Worm (Caenorhabditis elegans) whole organism, early embryonic: ENCODE data around the gene crh-1.

Experiments used
- B0310.2 ChIP-seq: sonication (generic microtip); optimal IDR thresholded peaks from 2 replicates; lab custom pipeline; 2016; ENCODE audit warnings: mild to moderate bottlenecking, missing genetic modification characterization, missing compliant biosample characterization
- aly-1 ChIP-seq: sonication (generic microtip); optimal IDR thresholded peaks from 2 replicates; lab custom pipeline; 2016; ENCODE audit warnings: missing genetic modification characterization, missing compliant biosample characterization
- ama-1 ChIP-seq: fragments of 150-350 bp; optimal IDR thresholded peaks from 2 replicates; lab custom pipeline; 2014
- ceh-36 ChIP-seq: sonication (generic microtip); optimal IDR thresholded peaks from 2 replicates; lab custom pipeline; 2016; ENCODE audit warnings: missing genetic modification characterization, inconsistent platforms, missing compliant biosample characterization
- ets-7 ChIP-seq: sonication (generic microtip); optimal IDR thresholded peaks from 2 replicates; lab custom pipeline; 2016; ENCODE audit warnings: missing genotype, missing genetic modification characterization, missing compliant biosample characterization
- flt-1 ChIP-seq: fragments of 200-800 bp; sonication (Bioruptor generic); IDR thresholded peaks from 2 replicates; pipeline ENCODE4 v1.3.6; 2022; ENCODE audit warnings: missing genetic modification characterization, missing compliant biosample characterization
- hmbx-1 ChIP-seq: sonication (generic microtip); optimal IDR thresholded peaks from 2 replicates; lab custom pipeline; 2016; ENCODE audit warnings: mild to moderate bottlenecking, missing genetic modification characterization, missing compliant biosample characterization
- hnd-1 ChIP-seq: sonication (generic microtip); optimal IDR thresholded peaks from 2 replicates; lab custom pipeline; 2016; ENCODE audit warnings: missing genetic modification characterization, missing compliant biosample characterization
- pes-1 ChIP-seq: fragments of 200-800 bp; sonication (Bioruptor generic); IDR thresholded peaks from 2 replicates; pipeline ENCODE4 v1.3.6; 2022; ENCODE audit warnings: missing genetic modification reagents, missing genetic modification characterization, missing compliant biosample characterization
- scrt-1 ChIP-seq: fragments of 200-800 bp; sonication (Bioruptor generic); IDR thresholded peaks from 2 replicates; pipeline ENCODE4 v1.3.6; 2022; ENCODE audit warnings: missing genetic modification characterization, missing compliant biosample characterization
- sea-1 ChIP-seq: fragments of 200-800 bp; sonication (Bioruptor generic); conservative IDR thresholded peaks from 2 replicates; pipeline ENCODE4 v1.3.6; 2022; ENCODE audit warnings: missing genetic modification characterization, missing compliant biosample characterization
- tbx-11 ChIP-seq: fragments of 200-800 bp; sonication (Bioruptor generic); IDR thresholded peaks from 2 replicates; pipeline ENCODE4 v1.3.6; 2022; ENCODE audit warnings: missing genetic modification characterization, missing compliant biosample characterization
- tbx-37 ChIP-seq: fragments of 200-800 bp; sonication (Bioruptor generic); conservative IDR thresholded peaks from 2 replicates; pipeline ENCODE4 v1.3.6; 2022; ENCODE audit warnings: missing genetic modification reagents, missing genetic modification characterization, missing compliant biosample characterization
- tra-4 ChIP-seq: sonication (generic microtip); optimal IDR thresholded peaks from 2 replicates; lab custom pipeline; 2017; ENCODE audit warnings: missing genetic modification characterization, missing compliant biosample characterization

- no peak for TF ChIP-seq scrt-1 (GFP tag; lab: Robert Waterston, UW)
- no peak for TF ChIP-seq aly-1 (tag; lab: Kevin White, UChicago)
- TF ChIP-seq hnd-1 (tag; lab: Kevin White, UChicago) = no peak
- TF ChIP-seq tra-4 (tag; lab: Kevin White, UChicago) = no peak
- TF ChIP-seq ama-1 (lab: Kevin White, UChicago) = no peak
- no peak for TF ChIP-seq pes-1 (GFP tag; lab: Robert Waterston, UW)
- TF ChIP-seq ets-7 (tag; lab: Kevin White, UChicago) = no peak
- no peak for TF ChIP-seq tbx-37 (GFP tag; lab: Robert Waterston, UW)
- no peak for TF ChIP-seq B0310.2
- no peak for TF ChIP-seq sea-1 (GFP tag; lab: Robert Waterston, UW)
- no peak for TF ChIP-seq hmbx-1 (tag; lab: Kevin White, UChicago)
- TF ChIP-seq flt-1 (GFP tag; lab: Robert Waterston, UW) = no peak
- no peak for TF ChIP-seq tbx-11 (GFP tag; lab: Robert Waterston, UW)
- no peak for TF ChIP-seq ceh-36 (tag; lab: Kevin White, UChicago)
Observed at ce11 chrIII:11663400-11663799, 5.8 kb downstream of the crh-1 start.
